Worm (Caenorhabditis elegans) whole organism, early embryonic: ENCODE results near the gene str-82.

Experiments used
- B0310.2 ChIP-seq: sonication (generic microtip); optimal IDR thresholded peaks from 2 replicates; lab custom pipeline; 2016; ENCODE audit warnings: mild to moderate bottlenecking, missing genetic modification characterization, missing compliant biosample characterization
- F13C5.2 ChIP-seq: sonication (generic microtip); optimal IDR thresholded peaks from 2 replicates; lab custom pipeline; 2017; ENCODE audit warnings: mild to moderate bottlenecking, missing genetic modification characterization, inconsistent platforms, missing compliant biosample characterization
- ama-1 ChIP-seq: fragments of 150-350 bp; optimal IDR thresholded peaks from 2 replicates; lab custom pipeline; 2014
- ceh-13 ChIP-seq: fragments of 200-800 bp; sonication (Bioruptor generic); optimal IDR thresholded peaks from 2 replicates; lab custom pipeline; 2018; ENCODE audit warnings: mild to moderate bottlenecking, missing genetic modification characterization, missing compliant biosample characterization
- ceh-36 ChIP-seq: sonication (generic microtip); optimal IDR thresholded peaks from 2 replicates; lab custom pipeline; 2016; ENCODE audit warnings: missing genetic modification characterization, inconsistent platforms, missing compliant biosample characterization
- ets-7 ChIP-seq: sonication (generic microtip); optimal IDR thresholded peaks from 2 replicates; lab custom pipeline; 2016; ENCODE audit warnings: missing genotype, missing genetic modification characterization, missing compliant biosample characterization
- flt-1 ChIP-seq: fragments of 200-800 bp; sonication (Bioruptor generic); IDR thresholded peaks from 2 replicates; pipeline ENCODE4 v1.3.6; 2022; ENCODE audit warnings: missing genetic modification characterization, missing compliant biosample characterization
- hmbx-1 ChIP-seq: sonication (generic microtip); optimal IDR thresholded peaks from 2 replicates; lab custom pipeline; 2016; ENCODE audit warnings: mild to moderate bottlenecking, missing genetic modification characterization, missing compliant biosample characterization
- hmg-4 ChIP-seq: fragments of 200-800 bp; sonication (Bioruptor generic); optimal IDR thresholded peaks from 2 replicates; lab custom pipeline; 2018; ENCODE audit warnings: mild to moderate bottlenecking, missing genetic modification characterization, missing compliant biosample characterization
- hnd-1 ChIP-seq: sonication (generic microtip); optimal IDR thresholded peaks from 2 replicates; lab custom pipeline; 2016; ENCODE audit warnings: missing genetic modification characterization, missing compliant biosample characterization
- pes-1 ChIP-seq: fragments of 200-800 bp; sonication (Bioruptor generic); IDR thresholded peaks from 2 replicates; pipeline ENCODE4 v1.3.6; 2022; ENCODE audit warnings: missing genetic modification reagents, missing genetic modification characterization, missing compliant biosample characterization
- scrt-1 ChIP-seq: fragments of 200-800 bp; sonication (Bioruptor generic); IDR thresholded peaks from 2 replicates; pipeline ENCODE4 v1.3.6; 2022; ENCODE audit warnings: missing genetic modification characterization, missing compliant biosample characterization
- sea-1 ChIP-seq: fragments of 200-800 bp; sonication (Bioruptor generic); conservative IDR thresholded peaks from 2 replicates; pipeline ENCODE4 v1.3.6; 2022; ENCODE audit warnings: missing genetic modification characterization, missing compliant biosample characterization
- tra-4 ChIP-seq: sonication (generic microtip); optimal IDR thresholded peaks from 2 replicates; lab custom pipeline; 2017; ENCODE audit warnings: missing genetic modification characterization, missing compliant biosample characterization

DNA sequence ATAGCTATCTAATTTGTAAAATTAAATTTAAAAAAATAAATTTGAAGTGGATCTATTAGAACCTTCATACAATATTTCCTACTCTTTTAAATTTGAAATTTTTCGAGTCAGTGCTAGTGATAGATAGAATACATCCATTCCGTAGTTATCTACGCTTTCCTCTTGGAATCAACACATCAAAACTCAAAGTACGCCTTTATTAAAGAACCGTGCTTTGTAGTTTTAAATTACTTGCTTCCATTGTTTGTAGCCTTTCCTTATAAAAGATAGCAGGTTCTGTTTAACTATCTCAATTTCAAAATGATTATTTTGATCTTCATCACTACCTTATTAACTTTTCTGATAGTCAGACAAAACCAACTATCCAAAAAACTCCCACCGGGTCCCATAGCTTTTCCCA, 29.4 kb upstream of the str-82 start, which contains the start of gene cyp-35B3:
- TF ChIP-seq flt-1 (GFP tag; lab: Robert Waterston, UW) (no peak), hnd-1 (tag; lab: Kevin White, UChicago) (no peak), ama-1 (lab: Kevin White, UChicago) (no peak), F13C5.2 (tag; lab: Kevin White, UChicago) (no peak), ets-7 (no peak), pes-1 (GFP tag; lab: Robert Waterston, UW) (no peak), ceh-13 (no peak), hmg-4 (GFP tag; lab: Kevin White, UChicago) (no peak), hmbx-1 (tag; lab: Kevin White, UChicago) (no peak), B0310.2 (tag; lab: Kevin White, UChicago) (no peak), tra-4 (tag; lab: Kevin White, UChicago) (no peak), scrt-1 (GFP tag; lab: Robert Waterston, UW) (no peak), ceh-36 (no peak), sea-1 (GFP tag; lab: Robert Waterston, UW) (no peak)
